Fruit fly (Drosophila melanogaster) whole organism, pupa: ENCODE measurements around the gene RpS21.

Experiments
- CG4496 ChIP-seq: fragments of 200-800 bp; sonication (Bioruptor generic); IDR thresholded peaks from 3 replicates; pipeline ENCODE4 v1.3.6; 2022; ENCODE audit warnings: missing biosample characterization, missing genetic modification characterization
- Ets98B ChIP-seq: fragments of 200-800 bp; sonication (Bioruptor generic); IDR thresholded peaks from 2 replicates; pipeline ENCODE4 v1.3.6; 2022; ENCODE audit warnings: missing biosample characterization, missing genetic modification characterization
- Pif1A ChIP-seq: fragments of 200-800 bp; sonication (Bioruptor generic); optimal IDR thresholded peaks from 3 replicates; lab custom pipeline; 2016; ENCODE audit warnings: missing biosample characterization, missing genetic modification characterization

DNA sequence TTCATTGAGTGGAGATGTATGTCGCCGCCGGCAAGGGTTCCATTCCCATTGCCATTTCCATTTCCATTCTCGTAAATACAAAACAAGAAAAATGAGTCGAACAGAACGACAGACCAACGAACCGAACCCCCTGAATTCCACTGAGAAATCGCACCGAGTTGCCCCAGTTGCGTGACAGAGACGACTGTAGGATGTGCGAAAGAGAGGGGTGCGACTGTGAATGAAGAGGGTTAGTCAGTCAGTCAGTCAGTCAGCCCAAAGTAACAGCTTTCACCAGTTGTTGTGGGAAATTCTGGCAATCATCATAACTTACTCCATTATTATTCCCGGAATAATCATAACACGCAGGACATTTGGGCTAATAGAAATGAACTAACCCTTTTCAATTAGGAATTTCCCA, 42.4 kb downstream of the RpS21 start:
- TF ChIP-seq Pif1A, result no peak
- TF ChIP-seq CG4496 (GFP tag; lab: Robert Waterston, UW), result no peak
- no peak for TF ChIP-seq Ets98B
